Fruit fly (Drosophila melanogaster) whole organism, embryonic: ENCODE data around the gene Arpc2.

Experiments used
- CG10147 ChIP-seq: fragments of 200-800 bp; sonication (Bioruptor generic); optimal IDR thresholded peaks from 2 replicates; lab custom pipeline; 2019; ENCODE audit warnings: missing biosample characterization, mild to moderate bottlenecking, missing genetic modification characterization, moderate library complexity
- CG10959 ChIP-seq: fragments of 200-800 bp; sonication (Bioruptor generic); IDR thresholded peaks from 2 replicates; pipeline ENCODE4 v1.3.6; 2022; ENCODE audit warnings: missing biosample characterization, missing genetic modification characterization
- CG11247 ChIP-seq: fragments of 200-800 bp; sonication (Bioruptor generic); IDR thresholded peaks from 2 replicates; pipeline ENCODE4 v1.3.6; 2022; ENCODE audit warnings: missing biosample characterization, missing genetic modification characterization
- CG12744 ChIP-seq: fragments of 200-800 bp; sonication (Bioruptor generic); optimal IDR thresholded peaks from 2 replicates; lab custom pipeline; 2016; ENCODE audit warnings: missing biosample characterization, missing genetic modification characterization
- CG12769 ChIP-seq: fragments of 200-800 bp; sonication (Bioruptor generic); optimal IDR thresholded peaks from 2 replicates; lab custom pipeline; 2019; ENCODE audit warnings: missing biosample characterization, mild to moderate bottlenecking, missing genetic modification characterization, moderate library complexity
- CG13123 ChIP-seq: fragments of 200-800 bp; sonication (Bioruptor generic); optimal IDR thresholded peaks from 2 replicates; lab custom pipeline; 2016; ENCODE audit warnings: missing biosample characterization, missing genetic modification characterization
- CG14441 ChIP-seq: fragments of 200-800 bp; sonication (Bioruptor generic); IDR thresholded peaks from 2 replicates; pipeline ENCODE4 v1.3.6; 2022; ENCODE audit warnings: missing biosample characterization, missing genetic modification characterization
- CG14710 ChIP-seq: fragments of 200-800 bp; sonication (Bioruptor generic); optimal IDR thresholded peaks from 3 replicates; lab custom pipeline; 2019; ENCODE audit warnings: missing biosample characterization, mild to moderate bottlenecking, missing genetic modification characterization, moderate library complexity
- CG15601 ChIP-seq: fragments of 200-800 bp; sonication (Bioruptor generic); optimal IDR thresholded peaks from 3 replicates; lab custom pipeline; 2019; ENCODE audit warnings: missing biosample characterization, mild to moderate bottlenecking, missing genetic modification characterization, moderate library complexity
- CG17361 ChIP-seq: fragments of 200-800 bp; sonication (Bioruptor generic); IDR thresholded peaks from 3 replicates; pipeline ENCODE4 v1.3.6; 2022; ENCODE audit warnings: missing biosample characterization, missing genetic modification characterization
- CG17612 ChIP-seq: fragments of 200-800 bp; sonication (Bioruptor generic); IDR thresholded peaks from 2 replicates; pipeline ENCODE4 v1.3.6; 2022; ENCODE audit warnings: missing biosample characterization, missing genetic modification characterization
- CG18764 ChIP-seq: fragments of 200-800 bp; sonication (Bioruptor generic); optimal IDR thresholded peaks from 3 replicates; lab custom pipeline; 2016; ENCODE audit warnings: missing biosample characterization, missing genetic modification characterization
- CG30403 ChIP-seq: fragments of 200-800 bp; sonication (Bioruptor generic); optimal IDR thresholded peaks from 3 replicates; lab custom pipeline; 2016; ENCODE audit warnings: missing biosample characterization, missing genetic modification characterization
- CG31441 ChIP-seq: fragments of 200-800 bp; sonication (Bioruptor generic); IDR thresholded peaks from 2 replicates; pipeline ENCODE4 v1.3.6; 2022; ENCODE audit warnings: missing biosample characterization, missing genetic modification characterization
- CG32532 ChIP-seq: fragments of 200-800 bp; sonication (Bioruptor generic); IDR thresholded peaks from 2 replicates; pipeline ENCODE4 v1.3.6; 2022; ENCODE audit warnings: missing biosample characterization, missing genetic modification characterization
- CG34376 ChIP-seq: fragments of 200-800 bp; sonication (Bioruptor generic); optimal IDR thresholded peaks from 2 replicates; lab custom pipeline; 2018; ENCODE audit warnings: missing biosample characterization, mild to moderate bottlenecking, missing genetic modification characterization
- CG3995 ChIP-seq: fragments of 200-800 bp; sonication (Bioruptor generic); optimal IDR thresholded peaks from 3 replicates; lab custom pipeline; 2016; ENCODE audit warnings: missing biosample characterization, missing genetic modification characterization
- CG4424 ChIP-seq: fragments of 200-800 bp; sonication (Bioruptor generic); optimal IDR thresholded peaks from 3 replicates; lab custom pipeline; 2016; ENCODE audit warnings: missing biosample characterization, missing genetic modification characterization
- CG6254 ChIP-seq: fragments of 200-800 bp; sonication (Bioruptor generic); optimal IDR thresholded peaks from 3 replicates; lab custom pipeline; 2017; ENCODE audit warnings: mild to moderate bottlenecking, missing biosample characterization, missing genetic modification reagents, missing genetic modification characterization
- CG8281 ChIP-seq: fragments of 200-800 bp; sonication (Bioruptor generic); optimal IDR thresholded peaks from 2 replicates; lab custom pipeline; 2018; ENCODE audit warnings: missing biosample characterization, mild to moderate bottlenecking, missing genetic modification characterization, moderate library complexity
- CG8478 ChIP-seq: fragments of >200 bp; optimal IDR thresholded peaks from 2 replicates; lab custom pipeline; 2018
- CG8765 ChIP-seq: fragments of 200-800 bp; sonication (Bioruptor generic); IDR thresholded peaks from 2 replicates; pipeline ENCODE4 v1.3.6; 2022; ENCODE audit warnings: missing biosample characterization, missing genetic modification characterization
- CG8944 ChIP-seq: fragments of 200-800 bp; sonication (Bioruptor generic); optimal IDR thresholded peaks from 3 replicates; lab custom pipeline; 2016; ENCODE audit warnings: missing biosample characterization, missing genetic modification characterization
- CG9797 ChIP-seq: fragments of 200-800 bp; sonication (Bioruptor generic); optimal IDR thresholded peaks from 3 replicates; lab custom pipeline; 2018; ENCODE audit warnings: missing biosample characterization, mild to moderate bottlenecking, missing genetic modification characterization
- CTCF ChIP-seq: fragments of 200-800 bp; sonication (Bioruptor generic); optimal IDR thresholded peaks from 2 replicates; lab custom pipeline; 2017; ENCODE audit warnings: missing biosample characterization, mild to moderate bottlenecking, missing genetic modification characterization, moderate library complexity
- Drgx ChIP-seq: fragments of 200-800 bp; sonication (Bioruptor generic); IDR thresholded peaks from 2 replicates; pipeline ENCODE4 v1.3.6; 2022; ENCODE audit warnings: missing biosample characterization, missing genetic modification characterization
- H15 ChIP-seq: fragments of 200-800 bp; sonication (Bioruptor generic); IDR thresholded peaks from 3 replicates; pipeline ENCODE4 v1.3.6; 2022; ENCODE audit warnings: missing biosample characterization, missing genetic modification characterization
- Hr3 ChIP-seq: fragments of 200-800 bp; sonication (Bioruptor generic); optimal IDR thresholded peaks from 3 replicates; lab custom pipeline; 2016; ENCODE audit warnings: missing biosample characterization, missing genetic modification characterization
- Lim3 ChIP-seq: fragments of 200-800 bp; sonication (Bioruptor generic); IDR thresholded peaks from 2 replicates; pipeline ENCODE4 v1.3.6; 2022; ENCODE audit warnings: missing biosample characterization, missing genetic modification characterization
- MBD-R2 ChIP-seq: fragments of 200-800 bp; sonication (Bioruptor generic); IDR thresholded peaks from 2 replicates; pipeline ENCODE4 v1.3.6; 2022; ENCODE audit warnings: missing biosample characterization, missing genetic modification characterization
- MESR4 ChIP-seq: fragments of 200-800 bp; sonication (Bioruptor generic); optimal IDR thresholded peaks from 2 replicates; lab custom pipeline; 2018; ENCODE audit warnings: missing biosample characterization, mild to moderate bottlenecking, missing genetic modification characterization, moderate library complexity
- NC2β ChIP-seq: fragments of 200-800 bp; sonication (Bioruptor generic); optimal IDR thresholded peaks from 2 replicates; lab custom pipeline; 2016; ENCODE audit warnings: missing biosample characterization, missing genetic modification characterization
- Neu2 ChIP-seq: fragments of 200-800 bp; sonication (Bioruptor generic); optimal IDR thresholded peaks from 3 replicates; lab custom pipeline; 2016; ENCODE audit warnings: missing biosample characterization, missing genetic modification characterization, borderline replicate concordance
- Ptx1 ChIP-seq: fragments of 200-800 bp; sonication (Bioruptor generic); IDR thresholded peaks from 2 replicates; pipeline ENCODE4 v1.3.6; 2022; ENCODE audit warnings: missing biosample characterization, missing genetic modification characterization
- Rx ChIP-seq: fragments of 200-800 bp; sonication (Bioruptor generic); IDR thresholded peaks from 2 replicates; pipeline ENCODE4 v1.3.6; 2022; ENCODE audit warnings: missing biosample characterization, missing genetic modification characterization
- Vsx1 ChIP-seq: fragments of 200-800 bp; sonication (Bioruptor generic); optimal IDR thresholded peaks from 2 replicates; lab custom pipeline; 2017; ENCODE audit warnings: missing biosample characterization, mild to moderate bottlenecking, missing genetic modification characterization, missing genetic modification reagents
- br ChIP-seq: fragments of >200 bp; optimal IDR thresholded peaks from 2 replicates; lab custom pipeline; 2017
- corto ChIP-seq: fragments of 200-800 bp; sonication (Bioruptor generic); optimal IDR thresholded peaks from 2 replicates; lab custom pipeline; 2016; ENCODE audit warnings: missing biosample characterization, mild to moderate bottlenecking, missing genetic modification characterization, moderate library complexity
- fru ChIP-seq: fragments of >200 bp; optimal IDR thresholded peaks from 2 replicates; lab custom pipeline; 2017
- fu2 ChIP-seq: fragments of 200-800 bp; sonication (Bioruptor generic); optimal IDR thresholded peaks from 2 replicates; lab custom pipeline; 2016; ENCODE audit warnings: missing biosample characterization, missing genetic modification characterization
- gcm ChIP-seq: fragments of 200-800 bp; sonication (Bioruptor generic); optimal IDR thresholded peaks from 2 replicates; lab custom pipeline; 2019; ENCODE audit warnings: missing biosample characterization, mild to moderate bottlenecking, missing genetic modification characterization, moderate library complexity
- hth ChIP-seq: fragments of >200 bp; optimal IDR thresholded peaks from 2 replicates; lab custom pipeline; 2017; ENCODE audit warnings: inconsistent platforms
- jing ChIP-seq: fragments of 200-800 bp; sonication (Bioruptor generic); optimal IDR thresholded peaks from 2 replicates; lab custom pipeline; 2018; ENCODE audit warnings: missing biosample characterization, mild to moderate bottlenecking, missing genetic modification characterization
- jumu ChIP-seq: fragments of 200-800 bp; sonication (Bioruptor generic); optimal IDR thresholded peaks from 3 replicates; lab custom pipeline; 2016; ENCODE audit warnings: missing biosample characterization, missing genetic modification characterization
- ken ChIP-seq: fragments of 200-800 bp; sonication (Bioruptor generic); IDR thresholded peaks from 3 replicates; pipeline ENCODE4 v1.3.6; 2022; ENCODE audit warnings: missing biosample characterization, missing genetic modification characterization
- schlank ChIP-seq: fragments of 200-800 bp; sonication (Bioruptor generic); optimal IDR thresholded peaks from 2 replicates; lab custom pipeline; 2018; ENCODE audit warnings: missing biosample characterization, mild to moderate bottlenecking, missing genetic modification characterization
- slp2 ChIP-seq: fragments of 200-800 bp; sonication (Bioruptor generic); optimal IDR thresholded peaks from 2 replicates; lab custom pipeline; 2016; ENCODE audit warnings: missing biosample characterization, missing genetic modification characterization
- so ChIP-seq: fragments of 200-800 bp; sonication (Bioruptor generic); IDR thresholded peaks from 3 replicates; pipeline ENCODE4 v1.3.6; 2022; ENCODE audit warnings: missing biosample characterization, missing genetic modification characterization
- tio ChIP-seq: fragments of 200-800 bp; sonication (Bioruptor generic); optimal IDR thresholded peaks from 2 replicates; lab custom pipeline; 2017; ENCODE audit warnings: missing biosample characterization, missing genetic modification characterization, inconsistent platforms
- toy ChIP-seq: fragments of 200-800 bp; sonication (Bioruptor generic); IDR thresholded peaks from 2 replicates; pipeline ENCODE4 v1.3.6; 2022; ENCODE audit warnings: missing biosample characterization, missing genetic modification characterization
- trem ChIP-seq: fragments of 200-800 bp; optimal IDR thresholded peaks from 3 replicates; lab custom pipeline; 2019; ENCODE audit warnings: missing biosample characterization, mild to moderate bottlenecking, missing genetic modification characterization, moderate library complexity
- ttk ChIP-seq: fragments of 200-800 bp; sonication (Bioruptor generic); IDR thresholded peaks from 2 replicates; pipeline ENCODE4 v2.1.2; 2022; ENCODE audit warnings: missing biosample characterization, missing genetic modification characterization
- wor ChIP-seq: fragments of 200-800 bp; sonication (Bioruptor generic); IDR thresholded peaks from 2 replicates; pipeline ENCODE4 v1.3.6; 2022; ENCODE audit warnings: missing biosample characterization, missing genetic modification characterization
- yki ChIP-seq: fragments of >200 bp; optimal IDR thresholded peaks from 3 replicates; lab custom pipeline; 2018
- z ChIP-seq: fragments of 200-800 bp; sonication (Bioruptor generic); IDR thresholded peaks from 3 replicates; pipeline ENCODE4 v1.3.6; 2022; ENCODE audit warnings: missing biosample characterization, missing genetic modification characterization

Gene Arpc2

DNA sequence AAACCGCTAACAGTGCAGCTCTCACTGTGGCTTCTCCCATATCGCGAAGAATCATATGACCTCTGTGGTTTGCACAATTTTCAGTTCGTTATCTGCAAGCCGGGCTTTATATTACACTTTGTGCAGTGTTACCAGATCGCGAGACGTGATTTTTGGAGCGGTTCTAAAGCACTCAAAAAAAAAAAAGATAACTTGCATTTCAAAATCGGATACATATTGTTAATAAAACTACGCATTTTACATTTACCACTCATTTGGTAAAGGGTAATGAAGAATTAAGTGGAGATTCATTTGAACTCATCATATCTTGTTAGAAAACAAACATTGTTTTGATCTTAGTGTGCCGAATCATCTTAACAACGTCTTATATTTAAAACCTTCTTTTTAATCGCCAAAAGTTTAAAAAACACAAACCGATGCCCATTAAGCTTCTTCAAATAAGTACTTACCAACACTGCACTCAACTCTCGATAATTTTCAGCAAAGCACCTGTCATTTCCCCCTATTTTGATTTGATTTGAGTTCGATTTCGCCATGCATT, 46.5 kb downstream of the Arpc2 start, which contains the start of gene CG2493 (continued):
- TF ChIP-seq CG14710 (tag; lab: Kevin White, UChicago) (peak; percentile 59), corto (GFP tag; lab: Kevin White, UChicago) (no peak), MBD-R2 (GFP tag; lab: Robert Waterston, UW) (0 out of 2 replicates have a peak, but pooled peaks have one; percentile 45), fru (no peak), CG3995 (GFP tag; lab: Kevin White, UChicago) (peak; percentile 43), Rx (no peak), ken (no peak), jing (GFP tag; lab: Kevin White, UChicago) (no peak), CG14441 (GFP tag; lab: Robert Waterston, UW) (peak; percentile 42; the same call in 1 of the 2 replicates), CG31441 (peak; percentile 43; the same call in 1 of the 2 replicates), CG4424 (GFP tag; lab: Kevin White, UChicago) (peak; percentile 36), CG17361 (peak; percentile 52; the same call in 1 of the 3 replicates), CG8478 (no peak), CG12769 (tag; lab: Kevin White, UChicago) (no peak), Lim3 (GFP tag; lab: Robert Waterston, UW) (no peak), CG32532 (GFP tag; lab: Robert Waterston, UW) (peak; percentile 39; the same call in 1 of the 2 replicates), fu2 (GFP tag; lab: Kevin White, UChicago) (no peak), CG13123 (GFP tag; lab: Kevin White, UChicago) (no peak), CG8765 (GFP tag; lab: Robert Waterston, UW) (no peak), MESR4 (GFP tag; lab: Kevin White, UChicago) (no peak), ttk (no peak), CG8281 (no peak), CG17612 (no peak), NC2β (GFP tag; lab: Kevin White, UChicago) (no peak), toy (GFP tag; lab: Robert Waterston, UW) (no peak), CG6254 (GFP tag; lab: Kevin White, UChicago) (peak; percentile 23), trem (tag; lab: Kevin White, UChicago) (peak; percentile 13), CG10147 (no peak), slp2 (no peak), Drgx (GFP tag; lab: Robert Waterston, UW) (peak; percentile 44; the same call in 1 of the 2 replicates), Neu2 (GFP tag; lab: Kevin White, UChicago) (no peak), gcm (GFP tag; lab: Kevin White, UChicago) (no peak), CG10959 (GFP tag; lab: Robert Waterston, UW) (no peak), H15 (GFP tag; lab: Robert Waterston, UW) (no peak), CG18764 (GFP tag; lab: Kevin White, UChicago) (peak; percentile 16), hth (lab: Kevin White, UChicago) (no peak), CG11247 (GFP tag; lab: Robert Waterston, UW) (no peak), Ptx1 (GFP tag; lab: Robert Waterston, UW) (no peak), CG34376 (GFP tag; lab: Kevin White, UChicago) (no peak), CG8944 (GFP tag; lab: Kevin White, UChicago) (no peak), CTCF (GFP tag; lab: Kevin White, UChicago) (no peak), Hr3 (GFP tag; lab: Kevin White, UChicago) (no peak), wor (GFP tag; lab: Robert Waterston, UW) (no peak), CG15601 (tag; lab: Kevin White, UChicago) (no peak), schlank (tag; lab: Kevin White, UChicago) (no peak), so (GFP tag; lab: Robert Waterston, UW) (no peak), z (GFP tag; lab: Robert Waterston, UW) (no peak), br (lab: Kevin White, UChicago) (no peak), CG9797 (peak; percentile 9), jumu (GFP tag; lab: Kevin White, UChicago) (no peak), tio (GFP tag; lab: Kevin White, UChicago) (no peak), CG12744 (GFP tag; lab: Kevin White, UChicago) (no peak), CG30403 (GFP tag; lab: Kevin White, UChicago) (peak; percentile 5), Vsx1 (GFP tag; lab: Kevin White, UChicago) (no peak), yki (lab: Kevin White, UChicago) (no peak)
